Fruit fly (Drosophila melanogaster) whole organism, pupa: ENCODE results near the gene CG1703.
A peak's percentile ranks its signal among the peaks of the same experiment; 100 is the strongest.

Experiments used
- CG10348 ChIP-seq: fragments of 200-800 bp; sonication (Bioruptor generic); IDR thresholded peaks from 2 replicates; pipeline ENCODE4 v1.3.6; 2022; ENCODE audit warnings: missing biosample characterization, missing genetic modification characterization
- CG12605 ChIP-seq: fragments of 200-800 bp; sonication (Bioruptor generic); IDR thresholded peaks from 2 replicates; pipeline ENCODE4 v1.3.6; 2022; ENCODE audit warnings: missing biosample characterization, missing genetic modification characterization
- CG13204 ChIP-seq: fragments of 200-800 bp; sonication (Bioruptor generic); optimal IDR thresholded peaks from 2 replicates; lab custom pipeline; 2018; ENCODE audit warnings: missing biosample characterization, mild to moderate bottlenecking, missing genetic modification characterization, moderate library complexity
- CG14655 ChIP-seq: fragments of 200-800 bp; sonication (Bioruptor generic); optimal IDR thresholded peaks from 3 replicates; lab custom pipeline; 2017; ENCODE audit warnings: mild to moderate bottlenecking, missing biosample characterization, missing genetic modification reagents, missing genetic modification characterization
- CG15710 ChIP-seq: fragments of 200-800 bp; sonication (Bioruptor generic); optimal IDR thresholded peaks from 2 replicates; lab custom pipeline; 2018; ENCODE audit warnings: missing biosample characterization, mild to moderate bottlenecking, missing genetic modification characterization, moderate library complexity
- CG17806 ChIP-seq: fragments of 200-800 bp; sonication (Bioruptor generic); optimal IDR thresholded peaks from 2 replicates; lab custom pipeline; 2018; ENCODE audit warnings: missing biosample characterization, mild to moderate bottlenecking, missing genetic modification characterization, moderate library complexity
- CG32121 ChIP-seq: fragments of 200-800 bp; sonication (Bioruptor generic); IDR thresholded peaks from 2 replicates; pipeline ENCODE4 v1.3.6; 2022; ENCODE audit warnings: missing biosample characterization, missing genetic modification characterization
- CG34367 ChIP-seq: fragments of 200-800 bp; sonication (Bioruptor generic); optimal IDR thresholded peaks from 2 replicates; lab custom pipeline; 2018; ENCODE audit warnings: missing biosample characterization, mild to moderate bottlenecking, missing genetic modification characterization
- CG4496 ChIP-seq: fragments of 200-800 bp; sonication (Bioruptor generic); IDR thresholded peaks from 3 replicates; pipeline ENCODE4 v1.3.6; 2022; ENCODE audit warnings: missing biosample characterization, missing genetic modification characterization
- CG8159 ChIP-seq: fragments of 200-800 bp; sonication (Bioruptor generic); optimal IDR thresholded peaks from 3 replicates; lab custom pipeline; 2018; ENCODE audit warnings: missing biosample characterization, mild to moderate bottlenecking, missing genetic modification characterization, moderate library complexity
- CG8301 ChIP-seq: fragments of 200-800 bp; sonication (Bioruptor generic); optimal IDR thresholded peaks from 2 replicates; lab custom pipeline; 2018; ENCODE audit warnings: missing biosample characterization, mild to moderate bottlenecking, missing genetic modification characterization
- CG9948 ChIP-seq: fragments of 200-800 bp; sonication (Bioruptor generic); optimal IDR thresholded peaks from 2 replicates; lab custom pipeline; 2018; ENCODE audit warnings: missing biosample characterization, mild to moderate bottlenecking, missing genetic modification characterization, moderate library complexity
- D1 ChIP-seq: fragments of 200-800 bp; sonication (Bioruptor generic); optimal IDR thresholded peaks from 2 replicates; lab custom pipeline; 2018; ENCODE audit warnings: missing biosample characterization, mild to moderate bottlenecking, missing genetic modification characterization, moderate library complexity
- EcR ChIP-seq: fragments of 200-800 bp; sonication (Bioruptor generic); optimal IDR thresholded peaks from 3 replicates; lab custom pipeline; 2019; ENCODE audit warnings: missing biosample characterization, missing genetic modification characterization, mild to moderate bottlenecking, moderate library complexity, missing genetic modification reagents
- Ets98B ChIP-seq: fragments of 200-800 bp; sonication (Bioruptor generic); IDR thresholded peaks from 2 replicates; pipeline ENCODE4 v1.3.6; 2022; ENCODE audit warnings: missing biosample characterization, missing genetic modification characterization
- Pif1A ChIP-seq: fragments of 200-800 bp; sonication (Bioruptor generic); optimal IDR thresholded peaks from 3 replicates; lab custom pipeline; 2016; ENCODE audit warnings: missing biosample characterization, missing genetic modification characterization
- Pif1B ChIP-seq: fragments of 200-800 bp; sonication (Bioruptor generic); optimal IDR thresholded peaks from 3 replicates; lab custom pipeline; 2016; ENCODE audit warnings: missing biosample characterization, missing genetic modification characterization
- Snoo ChIP-seq: fragments of 200-800 bp; sonication (Bioruptor generic); optimal IDR thresholded peaks from 3 replicates; lab custom pipeline; 2017; ENCODE audit warnings: missing biosample characterization, mild to moderate bottlenecking, missing genetic modification characterization, inconsistent platforms
- fd96Ca ChIP-seq: fragments of 200-800 bp; sonication (Bioruptor generic); IDR thresholded peaks from 3 replicates; pipeline ENCODE4 v1.3.6; 2022; ENCODE audit warnings: missing biosample characterization, missing genetic modification characterization
- gl ChIP-seq: fragments of 200-800 bp; sonication (Bioruptor generic); optimal IDR thresholded peaks from 2 replicates; lab custom pipeline; 2018; ENCODE audit warnings: missing biosample characterization, mild to moderate bottlenecking, missing genetic modification characterization
- rn ChIP-seq: fragments of 200-800 bp; sonication (Bioruptor generic); IDR thresholded peaks from 2 replicates; pipeline ENCODE4 v1.3.6; 2022; ENCODE audit warnings: missing biosample characterization, missing genetic modification characterization

Gene CG1703

dm6 chrX:11631704-11632103 is 20.0 kb downstream of the CG1703 start:
- TF ChIP-seq CG13204 (GFP tag; lab: Kevin White, UChicago) (no peak), CG4496 (no peak)
- TF ChIP-seq, all 21 proteins: peak for 0

- TF ChIP-seq CG17806 (tag; lab: Kevin White, UChicago): peak; percentile 60
- peak; percentile 44 for TF ChIP-seq CG34367 (tag; lab: Kevin White, UChicago)
- TF ChIP-seq CG15710 (tag; lab: Kevin White, UChicago): peak; percentile 51
- peak; percentile 42 for TF ChIP-seq CG8301
- peak; percentile 32 for TF ChIP-seq CG14655 (GFP tag; lab: Kevin White, UChicago)
- peak; percentile 37 for TF ChIP-seq CG9948
- TF ChIP-seq CG8159 (tag; lab: Kevin White, UChicago): peak; percentile 45
Observed at dm6 chrX:11633199-11633598, 21.5 kb downstream of the CG1703 start.

dm6 chrX:11640477-11640876 is 28.8 kb downstream of the CG1703 start:
- TF ChIP-seq CG14655 (GFP tag; lab: Kevin White, UChicago) (no peak), Pif1A (no peak), Snoo (tag; lab: Kevin White, UChicago) (no peak), CG34367 (tag; lab: Kevin White, UChicago) (no peak), CG17806 (tag; lab: Kevin White, UChicago) (peak; percentile 2)

- TF ChIP-seq CG9948 (no peak), CG15710 (tag; lab: Kevin White, UChicago) (no peak), D1 (tag; lab: Kevin White, UChicago) (no peak), rn (no peak), CG8159 (tag; lab: Kevin White, UChicago) (no peak)
Observed at dm6 chrX:11643227-11643626, 31.5 kb downstream of the CG1703 start.

DNA sequence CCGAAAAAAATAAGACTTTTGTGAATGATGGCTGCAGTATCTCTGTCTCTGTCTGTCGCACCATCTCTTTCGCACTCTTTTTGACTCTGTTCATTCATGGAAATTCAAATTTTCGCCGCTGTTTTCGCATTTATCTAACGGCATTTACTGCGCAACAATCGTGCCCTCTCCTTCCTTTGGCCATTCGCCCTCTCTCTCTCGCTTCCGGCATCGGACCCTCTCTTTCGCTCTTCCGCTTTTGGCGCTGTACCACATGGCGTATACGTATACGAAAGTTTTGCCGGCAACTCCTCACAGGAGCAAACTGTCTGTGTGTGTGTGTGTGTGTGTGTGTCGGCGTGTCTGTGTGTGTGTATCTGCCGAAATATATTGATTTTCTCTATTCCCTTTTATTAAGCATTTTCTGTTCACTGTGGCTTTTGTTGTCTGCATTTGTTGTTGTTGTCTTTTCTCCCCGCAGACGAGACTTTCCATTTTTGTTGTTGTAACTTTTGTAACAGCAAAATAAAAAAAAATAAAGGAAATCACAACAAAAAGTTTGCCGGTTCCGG is 32.9 kb downstream of the CG1703 start:
- TF ChIP-seq CG32121 (GFP tag; lab: Robert Waterston, UW): no peak
- no peak for TF ChIP-seq fd96Ca (GFP tag; lab: Robert Waterston, UW)
- TF ChIP-seq CG34367 (tag; lab: Kevin White, UChicago): no peak
- no peak for TF ChIP-seq CG9948
- no peak for TF ChIP-seq CG13204 (GFP tag; lab: Kevin White, UChicago)
- TF ChIP-seq CG14655 (GFP tag; lab: Kevin White, UChicago): no peak
- no peak for TF ChIP-seq CG4496
- no peak for TF ChIP-seq rn
- TF ChIP-seq Snoo (tag; lab: Kevin White, UChicago): no peak
- TF ChIP-seq Pif1A: no peak
- TF ChIP-seq Ets98B: no peak
- TF ChIP-seq CG8301: no peak
- TF ChIP-seq gl (tag; lab: Kevin White, UChicago): no peak

DNA sequence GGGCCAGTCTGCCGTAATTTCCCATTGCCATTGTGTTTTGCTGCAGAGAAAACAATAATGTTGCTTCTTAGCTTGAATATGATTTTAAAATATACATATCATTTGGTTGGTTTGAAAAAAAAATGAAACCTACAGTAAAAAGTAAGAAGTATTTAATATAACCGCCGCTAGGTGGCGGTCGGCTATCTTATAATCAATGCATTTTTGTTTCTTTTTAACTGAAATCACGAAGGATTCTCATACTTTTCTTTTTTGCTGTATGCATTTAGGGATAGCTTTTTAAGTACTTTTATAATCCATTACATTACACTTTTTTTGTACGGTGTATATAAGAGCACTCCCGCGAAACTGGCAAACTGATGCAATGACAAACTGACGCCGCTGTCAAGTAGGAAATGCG is 39.7 kb downstream of the CG1703 start:
- TF ChIP-seq Ets98B: no peak
- TF ChIP-seq CG10348 (GFP tag; lab: Robert Waterston, UW): no peak
- TF ChIP-seq gl (tag; lab: Kevin White, UChicago): no peak
- TF ChIP-seq CG32121 (GFP tag; lab: Robert Waterston, UW): no peak
- peak; percentile 34 for TF ChIP-seq CG14655 (GFP tag; lab: Kevin White, UChicago)
- TF ChIP-seq CG4496: no peak
- no peak for TF ChIP-seq CG34367 (tag; lab: Kevin White, UChicago)
- TF ChIP-seq CG8159 (tag; lab: Kevin White, UChicago): peak; percentile 24
- no peak for TF ChIP-seq D1 (tag; lab: Kevin White, UChicago)
- no peak for TF ChIP-seq Snoo (tag; lab: Kevin White, UChicago)
- TF ChIP-seq CG15710 (tag; lab: Kevin White, UChicago): peak; percentile 20
- TF ChIP-seq EcR (GFP tag; lab: Kevin White, UChicago): no peak
- no peak for TF ChIP-seq Pif1B (GFP tag; lab: Kevin White, UChicago)
- no peak for TF ChIP-seq CG13204 (GFP tag; lab: Kevin White, UChicago)
- peak; percentile 20 for TF ChIP-seq CG8301
- no peak for TF ChIP-seq Pif1A
- TF ChIP-seq fd96Ca (GFP tag; lab: Robert Waterston, UW): 0 out of 3 replicates have a peak, but pooled peaks have one; percentile 18
- peak; percentile 11 for TF ChIP-seq CG17806 (tag; lab: Kevin White, UChicago)
- peak; percentile 8 for TF ChIP-seq CG9948
- TF ChIP-seq CG12605: no peak
- TF ChIP-seq rn: no peak

dm6 chrX:11652991-11653390 is 41.3 kb downstream of the CG1703 start:
- TF ChIP-seq CG17806 (tag; lab: Kevin White, UChicago) (peak; percentile 20), D1 (tag; lab: Kevin White, UChicago) (no peak), CG12605 (peak; percentile 48; the same call in 1 of the 2 replicates), CG8301 (peak; percentile 62), Ets98B (peak; percentile 72), gl (tag; lab: Kevin White, UChicago) (no peak), CG9948 (peak; percentile 22), CG34367 (tag; lab: Kevin White, UChicago) (peak; percentile 12), CG14655 (GFP tag; lab: Kevin White, UChicago) (peak; percentile 62), CG8159 (tag; lab: Kevin White, UChicago) (peak; percentile 15), CG32121 (GFP tag; lab: Robert Waterston, UW) (peak; percentile 67), CG13204 (GFP tag; lab: Kevin White, UChicago) (no peak), CG15710 (tag; lab: Kevin White, UChicago) (no peak), Pif1A (peak; percentile 20), CG10348 (GFP tag; lab: Robert Waterston, UW) (no peak), EcR (GFP tag; lab: Kevin White, UChicago) (no peak), fd96Ca (GFP tag; lab: Robert Waterston, UW) (peak; percentile 80), Pif1B (GFP tag; lab: Kevin White, UChicago) (no peak), CG4496 (peak; percentile 81), Snoo (tag; lab: Kevin White, UChicago) (no peak), rn (no peak)
